Worm (Caenorhabditis elegans): ENCODE data around the gene C52G5.2.

The C52G5.2 gene

ce11 chrX:12876795-12877530 lies 33.9 kb downstream of the C52G5.2 start, which contains the start of gene bcat-1 (continued):
- peak; percentile 4 for TF ChIP-seq mec-3 (tag; optimal IDR thresholded peaks at IDR 0.05; ENCODE audit: borderline replicate concordance)
- peak; percentile 31 for TF ChIP-seq hlh-30 (tag; optimal IDR thresholded peaks at IDR 0.05; ENCODE audit: insufficient read depth)

- TF ChIP-seq fkh-10 (GFP tag; optimal IDR thresholded peaks at IDR 0.05), result no peak
- TF ChIP-seq hlh-13 (GFP tag; optimal IDR thresholded peaks at IDR 0.05), result no peak
- TF ChIP-seq tbx-7 (tag; optimal IDR thresholded peaks at IDR 0.05), result no peak
- TF ChIP-seq ceh-31 (tag; optimal IDR thresholded peaks at IDR 0.05), result no peak
- no peak for TF ChIP-seq Y22D7AL.16 (tag; optimal IDR thresholded peaks at IDR 0.05)
- no peak for TF ChIP-seq eyg-1 (tag; optimal IDR thresholded peaks at IDR 0.05)
- TF ChIP-seq elt-2 (tag; optimal IDR thresholded peaks at IDR 0.05), result no peak
- TF ChIP-seq rnt-1 (tag; optimal IDR thresholded peaks at IDR 0.05), result no peak
- no peak for TF ChIP-seq F13H6.1 (tag; optimal IDR thresholded peaks at IDR 0.05)
- no peak for TF ChIP-seq odd-2 (tag; optimal IDR thresholded peaks at IDR 0.05)
- TF ChIP-seq lim-6 (tag; optimal IDR thresholded peaks at IDR 0.05), result no peak
- no peak for TF ChIP-seq pros-1 (tag; optimal IDR thresholded peaks at IDR 0.05)
- no peak for TF ChIP-seq ceh-14 (tag; optimal IDR thresholded peaks at IDR 0.05)
- no peak for TF ChIP-seq ahr-1 (tag; optimal IDR thresholded peaks at IDR 0.05)
- no peak for TF ChIP-seq pha-4 (tag; optimal IDR thresholded peaks at IDR 0.05)
- TF ChIP-seq ceh-45 (GFP tag; IDR thresholded peaks at IDR 0.05), result no peak
- TF ChIP-seq hlh-6 (tag; optimal IDR thresholded peaks at IDR 0.05), result no peak
- no peak for TF ChIP-seq hlh-30 (tag; optimal IDR thresholded peaks at IDR 0.05; ENCODE audit: insufficient read depth)
Observed at ce11 chrX:12877930-12878329, 34.8 kb downstream of the C52G5.2 start.

DNA sequence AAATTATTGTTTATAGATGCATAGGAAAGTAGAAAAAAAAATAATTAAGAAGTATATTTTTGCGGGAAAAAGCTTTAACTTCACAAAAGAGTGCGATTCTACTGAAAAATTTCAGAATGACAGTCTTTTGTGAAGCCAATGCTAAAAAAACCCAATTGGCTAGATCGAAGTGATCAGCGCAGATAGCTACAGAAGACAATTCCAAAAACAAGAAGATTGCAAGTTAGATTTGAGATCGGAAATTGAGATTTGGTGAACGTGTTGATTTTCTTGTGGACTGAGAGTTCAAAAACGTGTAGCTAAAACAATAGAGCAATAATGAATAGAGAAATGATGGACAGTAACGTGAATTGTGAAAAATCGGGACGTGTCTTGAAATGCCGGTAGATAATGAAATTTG lies 38.1 kb downstream of the C52G5.2 start:
- no peak for TF ChIP-seq fkh-10 (GFP tag; optimal IDR thresholded peaks at IDR 0.05)
- TF ChIP-seq ceh-48 (tag; optimal IDR thresholded peaks at IDR 0.05), result no peak
- TF ChIP-seq lin-11 (tag; optimal IDR thresholded peaks at IDR 0.05), result no peak
- no peak for TF ChIP-seq sdc-2 (tag; optimal IDR thresholded peaks at IDR 0.05)
- TF ChIP-seq che-1 (tag; optimal IDR thresholded peaks at IDR 0.05), result no peak
- TF ChIP-seq T23F11.4 (GFP tag; optimal IDR thresholded peaks at IDR 0.05), result no peak
- TF ChIP-seq gmeb-2 (tag; optimal IDR thresholded peaks at IDR 0.05), result no peak
- TF ChIP-seq sox-2 (GFP tag; IDR thresholded peaks at IDR 0.05), result no peak
- TF ChIP-seq ceh-2 (tag; optimal IDR thresholded peaks at IDR 0.05), result no peak

DNA sequence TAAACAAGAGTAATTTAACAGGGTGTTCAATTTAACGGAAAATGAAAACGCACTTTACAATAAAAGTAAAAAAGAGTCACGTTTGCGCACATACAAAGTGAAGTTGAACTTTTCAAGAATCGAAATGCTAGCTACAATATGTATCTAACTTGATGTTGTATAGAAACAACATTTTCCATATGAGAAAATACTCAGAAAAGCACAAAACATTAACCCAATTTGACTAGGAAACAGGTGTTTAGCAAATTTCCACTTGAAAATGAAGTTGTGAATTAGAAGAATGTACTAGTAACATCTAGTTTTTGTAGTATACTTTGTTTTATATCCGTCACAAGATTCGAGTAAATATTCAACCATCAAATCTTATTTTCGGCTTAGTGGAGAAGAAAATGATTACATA lies 41.8 kb downstream of the C52G5.2 start, which contains the start of gene gpc-1:
Gene gpc-1 (minus strand): TSS at position 117 of the 400 bp plus-strand sequence.
- TF ChIP-seq elt-2 (tag; optimal IDR thresholded peaks at IDR 0.05), result no peak
- TF ChIP-seq nhr-11 (tag; optimal IDR thresholded peaks at IDR 0.05), result no peak
- no peak for TF ChIP-seq F13H6.1 (tag; optimal IDR thresholded peaks at IDR 0.05)

DNA sequence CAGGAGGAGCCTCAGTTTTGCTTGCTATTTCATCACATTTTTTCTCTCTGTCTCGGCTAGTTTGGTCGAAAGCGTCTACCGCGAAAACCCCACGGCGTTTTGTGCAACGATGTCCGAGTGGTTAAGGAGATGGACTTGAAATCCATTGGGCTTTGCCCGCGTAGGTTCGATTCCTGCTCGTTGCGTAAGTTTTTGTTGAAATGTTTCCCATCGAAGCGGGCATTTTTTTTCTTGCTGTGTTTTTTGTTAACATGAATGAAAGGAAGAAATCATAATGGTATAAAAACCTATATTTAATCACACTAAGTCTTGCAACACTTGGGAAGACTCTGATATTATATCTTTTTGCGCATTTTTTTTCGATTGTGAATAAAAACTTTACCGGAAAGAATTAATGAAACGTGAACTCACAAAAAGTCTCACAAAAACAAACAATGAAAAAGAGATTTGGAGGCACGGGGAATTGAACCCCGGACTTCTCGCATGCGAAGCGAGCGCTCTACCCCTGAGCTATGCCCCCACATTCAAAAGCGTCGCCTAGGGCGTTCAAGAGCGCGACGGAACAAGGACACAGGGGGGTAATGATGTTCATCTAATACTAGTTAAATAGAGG lies 46.8 kb downstream of the C52G5.2 start:
- peak; percentile 75 for TF ChIP-seq ttx-3 (tag; optimal IDR thresholded peaks at IDR 0.05)
- peak; percentile 69 for TF ChIP-seq tbx-2 (tag; optimal IDR thresholded peaks at IDR 0.05)
- TF ChIP-seq pha-2 (tag; optimal IDR thresholded peaks at IDR 0.05), result peak; percentile 78
- TF ChIP-seq ceh-34 (tag; optimal IDR thresholded peaks at IDR 0.05), result peak; percentile 86
- no peak for TF ChIP-seq mec-3 (tag; optimal IDR thresholded peaks at IDR 0.05; ENCODE audit: borderline replicate concordance)
- peak; percentile 63 for TF ChIP-seq hlh-13 (GFP tag; optimal IDR thresholded peaks at IDR 0.05)
- TF ChIP-seq nfya-1 (tag; optimal IDR thresholded peaks at IDR 0.05), result peak; percentile 42
- peak; percentile 45 for TF ChIP-seq ceh-2 (tag; optimal IDR thresholded peaks at IDR 0.05)
- peak; percentile 32 for TF ChIP-seq dve-1 (tag; optimal IDR thresholded peaks at IDR 0.05)
- TF ChIP-seq fax-1 (tag; optimal IDR thresholded peaks at IDR 0.05), result peak; percentile 52
- peak; percentile 64 for TF ChIP-seq ceh-24 (tag; optimal IDR thresholded peaks at IDR 0.05)
- TF ChIP-seq ceh-14 (tag; optimal IDR thresholded peaks at IDR 0.05), result peak; percentile 35
- TF ChIP-seq fkh-6 (tag; optimal IDR thresholded peaks at IDR 0.05), result peak; percentile 85
- no peak for TF ChIP-seq hlh-8 (tag; optimal IDR thresholded peaks at IDR 0.05)
- TF ChIP-seq hlh-6 (tag; optimal IDR thresholded peaks at IDR 0.05), result peak; percentile 80
- TF ChIP-seq pqm-1 (tag; optimal IDR thresholded peaks at IDR 0.05), result no peak
- TF ChIP-seq T23F11.4 (GFP tag; optimal IDR thresholded peaks at IDR 0.05), result peak; percentile 52
- TF ChIP-seq fkh-10 (GFP tag; optimal IDR thresholded peaks at IDR 0.05), result no peak
- TF ChIP-seq eyg-1 (tag; optimal IDR thresholded peaks at IDR 0.05), result peak; percentile 79
- TF ChIP-seq tbx-7 (tag; optimal IDR thresholded peaks at IDR 0.05), result peak; percentile 48
- no peak for TF ChIP-seq lim-6 (tag; optimal IDR thresholded peaks at IDR 0.05)
- peak; percentile 55 for TF ChIP-seq dmd-4 (tag; optimal IDR thresholded peaks at IDR 0.05; ENCODE audit: borderline replicate concordance)
- peak; percentile 69 for TF ChIP-seq nhr-232 (tag; optimal IDR thresholded peaks at IDR 0.05)
- peak; percentile 65 for TF ChIP-seq Y22D7AL.16 (tag; optimal IDR thresholded peaks at IDR 0.05)
- peak; percentile 82 for TF ChIP-seq unc-86 (tag; optimal IDR thresholded peaks at IDR 0.05)

Data from whole organism, late embryonic.